Worm (Caenorhabditis elegans) whole organism, L4 larva: ENCODE data around the gene F56F11.1.

Experiments
- F10B5.3 ChIP-seq: sonication (generic microtip); optimal IDR thresholded peaks from 2 replicates; lab custom pipeline; 2016; ENCODE audit warnings: mild to moderate bottlenecking, missing genetic modification characterization, missing compliant biosample characterization
- R02D3.7 ChIP-seq: fragments of 150-350 bp; sonication (generic microtip); optimal IDR thresholded peaks from 3 replicates; lab custom pipeline; 2014; ENCODE audit warnings: missing biosample characterization, missing genetic modification characterization
- T26A8.4 ChIP-seq: fragments of 200-800 bp; sonication (Bioruptor generic); IDR thresholded peaks from 2 replicates; pipeline ENCODE4 v1.3.6; 2022; ENCODE audit warnings: missing genetic modification characterization, missing compliant biosample characterization
- Y75B8A.6 ChIP-seq: fragments of 200-800 bp; sonication (Bioruptor generic); IDR thresholded peaks from 2 replicates; pipeline ENCODE4 v1.3.6; 2022; ENCODE audit warnings: missing genetic modification reagents, missing genetic modification characterization, missing compliant biosample characterization
- aha-1 ChIP-seq: fragments of 150-350 bp; peaks from one replicate; lab custom pipeline; 2014; ENCODE audit warnings: missing biosample characterization, missing genetic modification characterization
- ces-1 ChIP-seq: fragments of 150-350 bp; sonication (generic microtip); optimal IDR thresholded peaks from 4 replicates; lab custom pipeline; 2014; ENCODE audit warnings: missing biosample characterization, missing genetic modification reagents, missing genetic modification characterization
- ctbp-1 ChIP-seq: fragments of 200-800 bp; sonication (Bioruptor generic); IDR thresholded peaks from 2 replicates; pipeline ENCODE4 v1.3.6; 2022; ENCODE audit warnings: missing genetic modification reagents, missing genetic modification characterization, missing compliant biosample characterization
- daf-16 ChIP-seq, 3 experiments: sonication (generic microtip); optimal IDR thresholded peaks; 2 replicates each; lab custom pipeline; 2016 to 2017; ENCODE audit warnings: missing genetic modification characterization in 3 of 3, missing genetic modification reagents in 3 of 3, mild to moderate bottlenecking in 2 of 3, missing compliant biosample characterization in 2 of 3, missing biosample characterization in 1 of 3, moderate library complexity in 1 of 3
- dmd-8 ChIP-seq: fragments of 200-800 bp; sonication (Bioruptor generic); IDR thresholded peaks from 2 replicates; pipeline ENCODE4 v1.3.6; 2022; ENCODE audit warnings: missing genetic modification characterization, missing compliant biosample characterization
- dpl-1 ChIP-seq: fragments of 150-350 bp; optimal IDR thresholded peaks from 2 replicates; lab custom pipeline; 2014; ENCODE audit warnings: missing biosample characterization, missing genetic modification reagents, missing genetic modification characterization
- fkh-10 ChIP-seq: fragments of 150-350 bp; optimal IDR thresholded peaks from 2 replicates; lab custom pipeline; 2014; ENCODE audit warnings: missing biosample characterization, missing genetic modification reagents, missing genetic modification characterization
- hlh-11 ChIP-seq: fragments of 200-800 bp; sonication (Bioruptor generic); optimal IDR thresholded peaks from 2 replicates; lab custom pipeline; 2018; ENCODE audit warnings: mild to moderate bottlenecking, missing genetic modification characterization, missing compliant biosample characterization
- lim-7 ChIP-seq: fragments of 200-800 bp; sonication (Bioruptor generic); IDR thresholded peaks from 2 replicates; pipeline ENCODE4 v1.3.6; 2022; ENCODE audit warnings: missing genetic modification characterization, missing compliant biosample characterization
- lin-15B ChIP-seq: fragments of 150-350 bp; sonication (generic microtip); optimal IDR thresholded peaks from 3 replicates; lab custom pipeline; 2014; ENCODE audit warnings: missing biosample characterization, missing genetic modification characterization
- lir-3 ChIP-seq: sonication (generic microtip); optimal IDR thresholded peaks from 2 replicates; lab custom pipeline; 2016; ENCODE audit warnings: mild to moderate bottlenecking, missing genetic modification characterization, missing compliant biosample characterization
- lsy-2 ChIP-seq, 2 experiments: fragments of 150-350 bp in 1 of 2; sonication (generic microtip) in 1 of 2; optimal IDR thresholded peaks; 2 replicates each; lab custom pipeline; 2014 to 2017; ENCODE audit warnings: missing biosample characterization in 2 of 2, missing genetic modification characterization in 2 of 2
- mep-1 ChIP-seq: fragments of 150-350 bp; sonication (generic microtip); optimal IDR thresholded peaks from 3 replicates; lab custom pipeline; 2014; ENCODE audit warnings: missing biosample characterization, missing genetic modification characterization
- nhr-111 ChIP-seq: fragments of 200-800 bp; sonication (Bioruptor generic); optimal IDR thresholded peaks from 2 replicates; lab custom pipeline; 2018; ENCODE audit warnings: mild to moderate bottlenecking, missing genetic modification characterization, missing compliant biosample characterization
- nhr-237 ChIP-seq: sonication (generic microtip); optimal IDR thresholded peaks from 2 replicates; lab custom pipeline; 2017; ENCODE audit warnings: missing biosample characterization, missing genetic modification characterization
- nhr-25 ChIP-seq: sonication (generic microtip); optimal IDR thresholded peaks from 2 replicates; lab custom pipeline; 2017; ENCODE audit warnings: missing genetic modification characterization, mild to moderate bottlenecking, missing compliant biosample characterization, antibody characterized with exemption, moderate library complexity, borderline replicate concordance; ENCODE audit not compliant: insufficient read depth
- nhr-28 ChIP-seq: fragments of 150-350 bp; optimal IDR thresholded peaks from 2 replicates; lab custom pipeline; 2014; ENCODE audit warnings: missing biosample characterization, missing genetic modification characterization
- nhr-42 ChIP-seq: fragments of 200-800 bp; sonication (Bioruptor generic); IDR thresholded peaks from 2 replicates; pipeline ENCODE4 v1.3.6; 2022; ENCODE audit warnings: missing genetic modification characterization, missing compliant biosample characterization
- nhr-48 ChIP-seq: sonication (generic microtip); optimal IDR thresholded peaks from 2 replicates; lab custom pipeline; 2016; ENCODE audit warnings: mild to moderate bottlenecking, missing genetic modification characterization, missing compliant biosample characterization
- pha-4 ChIP-seq, 2 experiments: fragments of 150-350 bp in 1 of 2; fragments of 200-800 bp in 1 of 2; sonication (Bioruptor generic) in 1 of 2; IDR thresholded peaks in 1 of 2; optimal IDR thresholded peaks in 1 of 2; 2 replicates each; pipeline versions ENCODE4 v1.3.6 to Lab custom; 2014 to 2022; ENCODE audit warnings: missing genetic modification characterization in 2 of 2, missing genetic modification reagents in 2 of 2, missing biosample characterization in 1 of 2, missing compliant biosample characterization in 1 of 2
- sdz-12 ChIP-seq: fragments of 200-800 bp; sonication (Bioruptor generic); optimal IDR thresholded peaks from 2 replicates; lab custom pipeline; 2018; ENCODE audit warnings: mild to moderate bottlenecking, missing genetic modification characterization, missing compliant biosample characterization
- set-16 ChIP-seq: fragments of 200-800 bp; sonication (Bioruptor generic); IDR thresholded peaks from 2 replicates; pipeline ENCODE4 v1.3.6; 2022; ENCODE audit warnings: missing genetic modification reagents, missing genetic modification characterization, missing compliant biosample characterization
- tag-97 ChIP-seq: fragments of 200-800 bp; sonication (Bioruptor generic); IDR thresholded peaks from 2 replicates; pipeline ENCODE4 v1.3.6; 2022; ENCODE audit warnings: missing genetic modification characterization, missing compliant biosample characterization
- tra-1 ChIP-seq: fragments of 200-800 bp; sonication (Bioruptor generic); IDR thresholded peaks from 2 replicates; pipeline ENCODE4 v1.3.6; 2022; ENCODE audit warnings: missing genetic modification reagents, missing genetic modification characterization, missing compliant biosample characterization
- unc-130 ChIP-seq: sonication (generic microtip); optimal IDR thresholded peaks from 2 replicates; lab custom pipeline; 2016; ENCODE audit warnings: missing genetic modification reagents, missing genetic modification characterization, missing compliant biosample characterization
- unc-62 ChIP-seq, 3 experiments: fragments of 150-350 bp in 1 of 3; sonication (generic microtip); optimal IDR thresholded peaks in 2 of 3; peaks in 1 of 3; 1 replicate in 1 of 3; 2 replicates in 2 of 3; lab custom pipeline; 2014 to 2017; ENCODE audit warnings: missing biosample characterization in 3 of 3, missing genetic modification characterization in 3 of 3, missing genetic modification reagents in 3 of 3, missing genotype in 1 of 3
- vab-7 ChIP-seq: fragments of 200-800 bp; sonication (Bioruptor generic); IDR thresholded peaks from 2 replicates; pipeline ENCODE4 v1.3.6; 2022; ENCODE audit warnings: missing genetic modification reagents, missing genetic modification characterization, missing compliant biosample characterization

F56F11.1 gene

ce11 chrIII:2912916-2913315 is 21.4 kb downstream of the F56F11.1 start:
- TF ChIP-seq mep-1 (tag; lab: Kevin White, UChicago) (no peak), F10B5.3 (no peak), sdz-12 (GFP tag; lab: Kevin White, UChicago) (no peak), dpl-1 (no peak), lin-15B (tag; lab: Kevin White, UChicago) (no peak), set-16 (no peak), fkh-10 (GFP tag; lab: Kevin White, UChicago) (no peak), hlh-11 (tag; lab: Kevin White, UChicago) (no peak), vab-7 (no peak), lir-3 (tag; lab: Kevin White, UChicago) (no peak), R02D3.7 (tag; lab: Kevin White, UChicago) (no peak)

- TF ChIP-seq tag-97 (GFP tag; lab: Robert Waterston, UW) (no peak), lsy-2 (tag; optimal IDR thresholded peaks at IDR 0.05; lab: Kevin White, UChicago) (peak in 1 of 2 experiments; percentile 7), ctbp-1 (GFP tag; lab: Robert Waterston, UW) (peak; percentile 40; the same call in 1 of the 2 replicates), ces-1 (GFP tag; lab: Kevin White, UChicago) (peak; percentile 79), fkh-10 (GFP tag; lab: Kevin White, UChicago) (peak; percentile 27), nhr-25 (tag; lab: Kevin White, UChicago) (no peak)
Measured at ce11 chrIII:2914029-2914428, 22.5 kb downstream of the F56F11.1 start.

- TF ChIP-seq aha-1 (tag; lab: Kevin White, UChicago), result peak; percentile 84
- TF ChIP-seq lim-7 (GFP tag; lab: Robert Waterston, UW), result no peak
- TF ChIP-seq tra-1 (GFP tag; lab: Robert Waterston, UW), result 0 out of 2 replicates have a peak, but pooled peaks have one; percentile 52
- TF ChIP-seq unc-62 (GFP tag; optimal IDR thresholded peaks at IDR 0.05 in 1 of 2; lab: Kevin White, UChicago), result peak in 1 of 2 experiments; percentile 93
- no peak for TF ChIP-seq unc-62 (tag; optimal IDR thresholded peaks at IDR 0.05; lab: Kevin White, UChicago)
- TF ChIP-seq nhr-28 (tag; lab: Kevin White, UChicago), result no peak
- TF ChIP-seq, all 104 proteins: peak for 3
Measured at ce11 chrIII:2918655-2919054, 27.1 kb downstream of the F56F11.1 start.

- TF ChIP-seq unc-130 (GFP tag; lab: Kevin White, UChicago) (no peak), mep-1 (tag; lab: Kevin White, UChicago) (no peak), nhr-111 (no peak), Y75B8A.6 (GFP tag; lab: Robert Waterston, UW) (no peak), nhr-42 (GFP tag; lab: Robert Waterston, UW) (no peak), lsy-2 (tag; optimal IDR thresholded peaks at IDR 0.05; lab: Kevin White, UChicago) (no peak), T26A8.4 (GFP tag; lab: Robert Waterston, UW) (no peak), hlh-11 (tag; lab: Kevin White, UChicago) (no peak), dmd-8 (no peak), ces-1 (GFP tag; lab: Kevin White, UChicago) (no peak), nhr-237 (no peak), aha-1 (tag; lab: Kevin White, UChicago) (no peak), daf-16 (GFP tag; optimal IDR thresholded peaks at IDR 0.05; lab: Kevin White, UChicago) (no peak), daf-16 (tag; optimal IDR thresholded peaks at IDR 0.05; lab: Kevin White, UChicago) (no peak), nhr-48 (no peak), tra-1 (GFP tag; lab: Robert Waterston, UW) (no peak)
Measured at ce11 chrIII:2920281-2920680, 28.7 kb downstream of the F56F11.1 start.

- TF ChIP-seq pha-4 (GFP tag; IDR thresholded peaks at IDR 0.05; lab: Robert Waterston, UW) (no peak), pha-4 (tag; optimal IDR thresholded peaks at IDR 0.05; lab: Kevin White, UChicago) (no peak), ces-1 (GFP tag; lab: Kevin White, UChicago) (peak; percentile 61)
Measured at ce11 chrIII:2920866-2921265, 29.3 kb downstream of the F56F11.1 start.
